Worm (Caenorhabditis elegans) whole organism, L3 larva: ENCODE measurements around the gene snf-11.

Experiments used
- R02D3.7 ChIP-seq: fragments of 150-350 bp; optimal IDR thresholded peaks from 2 replicates; lab custom pipeline; 2014; ENCODE audit warnings: missing biosample characterization, missing genetic modification characterization
- ZK546.5 ChIP-seq: sonication (generic microtip); optimal IDR thresholded peaks from 2 replicates; lab custom pipeline; 2017; ENCODE audit warnings: missing biosample characterization, missing genetic modification characterization
- aly-2 ChIP-seq: fragments of 150-350 bp; optimal IDR thresholded peaks from 2 replicates; lab custom pipeline; 2014; ENCODE audit warnings: missing biosample characterization, missing genetic modification characterization
- ceh-82 ChIP-seq: fragments of 150-350 bp; optimal IDR thresholded peaks from 2 replicates; lab custom pipeline; 2014; ENCODE audit warnings: missing biosample characterization, missing genetic modification characterization
- ceh-9 ChIP-seq: sonication (generic microtip); optimal IDR thresholded peaks from 2 replicates; lab custom pipeline; 2018; ENCODE audit warnings: missing biosample characterization, missing genetic modification characterization
- daf-12 ChIP-seq: fragments of 150-350 bp; optimal IDR thresholded peaks from 2 replicates; lab custom pipeline; 2014; ENCODE audit warnings: missing biosample characterization, missing genetic modification reagents, missing genetic modification characterization
- egl-27 ChIP-seq: sonication (generic microtip); optimal IDR thresholded peaks from 4 replicates; lab custom pipeline; 2017; ENCODE audit warnings: missing biosample characterization, missing genetic modification reagents, missing genetic modification characterization
- egl-5 ChIP-seq: fragments of 150-350 bp; optimal IDR thresholded peaks from 2 replicates; lab custom pipeline; 2017; ENCODE audit warnings: missing biosample characterization, missing genetic modification reagents, missing genetic modification characterization, inconsistent platforms
- elt-1 ChIP-seq: fragments of 150-350 bp; optimal IDR thresholded peaks from 2 replicates; lab custom pipeline; 2014; ENCODE audit warnings: missing biosample characterization, missing genetic modification characterization
- elt-2 ChIP-seq: sonication (generic microtip); optimal IDR thresholded peaks from 2 replicates; lab custom pipeline; 2016; ENCODE audit warnings: missing genetic modification reagents, mild to moderate bottlenecking, missing genetic modification characterization, missing compliant biosample characterization
- elt-3 ChIP-seq, 3 experiments: fragments of 150-350 bp in 1 of 3; sonication (generic microtip) in 2 of 3; optimal IDR thresholded peaks; 2 replicates in 2 of 3; 4 replicates in 1 of 3; lab custom pipeline; 2014 to 2017; ENCODE audit warnings: missing biosample characterization in 3 of 3, missing genetic modification characterization in 3 of 3
- eor-1 ChIP-seq, 2 experiments: fragments of 150-350 bp; optimal IDR thresholded peaks; 2 replicates each; lab custom pipeline; 2014 to 2018; ENCODE audit warnings: missing biosample characterization in 2 of 2, missing genetic modification characterization in 2 of 2
- fkh-10 ChIP-seq: sonication (generic microtip); optimal IDR thresholded peaks from 2 replicates; lab custom pipeline; 2017; ENCODE audit warnings: missing biosample characterization, missing genetic modification reagents, missing genetic modification characterization
- fkh-2 ChIP-seq: fragments of 150-350 bp; optimal IDR thresholded peaks from 2 replicates; lab custom pipeline; 2014; ENCODE audit warnings: missing biosample characterization, missing genetic modification reagents, missing genetic modification characterization
- hmg-11 ChIP-seq: sonication (generic microtip); optimal IDR thresholded peaks from 2 replicates; lab custom pipeline; 2016; ENCODE audit warnings: missing genetic modification characterization, missing compliant biosample characterization
- lin-39 ChIP-seq: fragments of 150-350 bp; optimal IDR thresholded peaks from 2 replicates; lab custom pipeline; 2018; ENCODE audit warnings: missing biosample characterization, missing genetic modification reagents, missing genetic modification characterization
- mdl-1 ChIP-seq: fragments of 150-350 bp; optimal IDR thresholded peaks from 2 replicates; lab custom pipeline; 2014; ENCODE audit warnings: missing biosample characterization, missing genetic modification characterization
- mml-1 ChIP-seq: fragments of 150-350 bp; sonication (generic microtip); optimal IDR thresholded peaks from 3 replicates; lab custom pipeline; 2014; ENCODE audit warnings: missing biosample characterization, missing genetic modification characterization
- nfya-1 ChIP-seq: sonication (generic microtip); optimal IDR thresholded peaks from 2 replicates; lab custom pipeline; 2017; ENCODE audit warnings: missing genetic modification characterization, mild to moderate bottlenecking, missing compliant biosample characterization, antibody characterized with exemption, moderate library complexity; ENCODE audit not compliant: insufficient read depth
- nhr-11 ChIP-seq: fragments of 150-350 bp; optimal IDR thresholded peaks from 2 replicates; lab custom pipeline; 2014; ENCODE audit warnings: missing biosample characterization, missing genetic modification characterization
- nhr-12 ChIP-seq: fragments of 150-350 bp; optimal IDR thresholded peaks from 2 replicates; lab custom pipeline; 2014; ENCODE audit warnings: missing biosample characterization, missing genetic modification characterization
- nhr-25 ChIP-seq: sonication (generic microtip); optimal IDR thresholded peaks from 2 replicates; lab custom pipeline; 2017; ENCODE audit warnings: missing biosample characterization, missing genetic modification characterization
- nhr-28 ChIP-seq: fragments of 150-350 bp; optimal IDR thresholded peaks from 2 replicates; lab custom pipeline; 2014; ENCODE audit warnings: missing biosample characterization, missing genetic modification characterization
- nhr-43 ChIP-seq: sonication (generic microtip); optimal IDR thresholded peaks from 2 replicates; lab custom pipeline; 2016; ENCODE audit warnings: mild to moderate bottlenecking, missing genetic modification characterization, missing compliant biosample characterization; ENCODE audit not compliant: poor library complexity, severe bottlenecking
- nhr-67 ChIP-seq: fragments of 150-350 bp; optimal IDR thresholded peaks from 2 replicates; lab custom pipeline; 2014; ENCODE audit warnings: missing biosample characterization, missing genetic modification characterization
- nhr-76 ChIP-seq: fragments of 150-350 bp; sonication (generic microtip); optimal IDR thresholded peaks from 5 replicates; lab custom pipeline; 2014; ENCODE audit warnings: missing biosample characterization, missing genetic modification characterization
- nhr-77 ChIP-seq: fragments of 150-350 bp; optimal IDR thresholded peaks from 2 replicates; lab custom pipeline; 2014; ENCODE audit warnings: missing biosample characterization, missing genetic modification characterization
- pha-4 ChIP-seq: fragments of 150-350 bp; optimal IDR thresholded peaks from 2 replicates; lab custom pipeline; 2014; ENCODE audit warnings: missing biosample characterization, missing genetic modification reagents, missing genetic modification characterization
- pqm-1 ChIP-seq: fragments of 150-350 bp; optimal IDR thresholded peaks from 2 replicates; lab custom pipeline; 2017; ENCODE audit warnings: missing biosample characterization, missing genetic modification characterization, inconsistent platforms
- sea-2 ChIP-seq: fragments of 150-350 bp; sonication (generic microtip); optimal IDR thresholded peaks from 4 replicates; lab custom pipeline; 2014; ENCODE audit warnings: missing biosample characterization, missing genetic modification reagents, missing genetic modification characterization
- skn-1 ChIP-seq: fragments of 150-350 bp; optimal IDR thresholded peaks from 2 replicates; lab custom pipeline; 2014; ENCODE audit warnings: missing biosample characterization, missing genetic modification characterization
- unc-39 ChIP-seq: sonication (generic microtip); optimal IDR thresholded peaks from 4 replicates; lab custom pipeline; 2017; ENCODE audit warnings: missing biosample characterization, missing genetic modification characterization
- zag-1 ChIP-seq: fragments of 150-350 bp; optimal IDR thresholded peaks from 2 replicates; lab custom pipeline; 2014; ENCODE audit warnings: missing biosample characterization, missing genetic modification characterization
- ztf-11 ChIP-seq: fragments of 150-350 bp; optimal IDR thresholded peaks from 2 replicates; lab custom pipeline; 2014; ENCODE audit warnings: missing biosample characterization, missing genetic modification characterization

The snf-11 gene

ce11 chrV:11344816-11345336 is 36.6 kb upstream of the snf-11 start:
- no peak for TF ChIP-seq elt-1 (tag; lab: Kevin White, UChicago)
- no peak for TF ChIP-seq elt-2 (tag; lab: Kevin White, UChicago)
- no peak for TF ChIP-seq nhr-11 (tag; lab: Kevin White, UChicago)
- TF ChIP-seq egl-27 (tag; lab: Kevin White, UChicago) = no peak
- no peak for TF ChIP-seq zag-1 (tag; lab: Kevin White, UChicago)
- no peak for TF ChIP-seq ceh-9 (tag; lab: Kevin White, UChicago)
- TF ChIP-seq hmg-11 (tag; lab: Kevin White, UChicago) = no peak
- TF ChIP-seq nhr-25 (tag; lab: Kevin White, UChicago) = no peak
- no peak for TF ChIP-seq nhr-76 (tag; lab: Kevin White, UChicago)
- TF ChIP-seq lin-39 = no peak

ce11 chrV:11344112-11344511 is 35.9 kb upstream of the snf-11 start:
- TF ChIP-seq mdl-1 = no peak
- TF ChIP-seq mml-1 (tag; lab: Kevin White, UChicago) = no peak
- peak; percentile 48 for TF ChIP-seq nhr-43
- TF ChIP-seq elt-3 (tag; optimal IDR thresholded peaks at IDR 0.05; lab: Kevin White, UChicago) = no peak
- no peak for TF ChIP-seq nhr-67
- peak; percentile 60 for TF ChIP-seq elt-1 (tag; lab: Kevin White, UChicago)
- no peak for TF ChIP-seq ceh-82 (tag; lab: Kevin White, UChicago)
- no peak for TF ChIP-seq pqm-1 (tag; lab: Kevin White, UChicago)
- peak; percentile 15 for TF ChIP-seq nhr-28
- TF ChIP-seq fkh-10 = no peak
- TF ChIP-seq ztf-11 (tag; lab: Kevin White, UChicago) = no peak
- no peak for TF ChIP-seq ZK546.5 (tag; lab: Kevin White, UChicago)
- TF ChIP-seq elt-2 (tag; lab: Kevin White, UChicago) = no peak

ce11 chrV:11341913-11342312 is 33.7 kb upstream of the snf-11 start, which contains the start of gene T02E9.5:
T02E9.5 (plus strand) TSS chrV:11342233.
- TF ChIP-seq nhr-67 (no peak), hmg-11 (tag; lab: Kevin White, UChicago) (no peak), fkh-10 (no peak), nhr-25 (tag; lab: Kevin White, UChicago) (no peak), R02D3.7 (tag; lab: Kevin White, UChicago) (no peak), egl-5 (tag; lab: Kevin White, UChicago) (no peak), unc-39 (no peak), eor-1 (tag; optimal IDR thresholded peaks at IDR 0.05; lab: Kevin White, UChicago) (no peak), zag-1 (tag; lab: Kevin White, UChicago) (no peak), mdl-1 (no peak), daf-12 (tag; lab: Kevin White, UChicago) (no peak), sea-2 (no peak), pqm-1 (tag; lab: Kevin White, UChicago) (no peak)

ce11 chrV:11341130-11341675 is 33.0 kb upstream of the snf-11 start:
- TF ChIP-seq nfya-1 (peak; percentile 27), fkh-10 (peak; percentile 91), nhr-67 (no peak)
- TF ChIP-seq, all 47 proteins: peak for 2

- TF ChIP-seq skn-1 (tag; lab: Kevin White, UChicago) (no peak), nhr-77 (tag; lab: Kevin White, UChicago) (no peak), nhr-25 (tag; lab: Kevin White, UChicago) (no peak), unc-39 (no peak), hmg-11 (tag; lab: Kevin White, UChicago) (no peak), mml-1 (tag; lab: Kevin White, UChicago) (no peak), fkh-10 (peak; percentile 36), egl-27 (tag; lab: Kevin White, UChicago) (no peak)
Observed at ce11 chrV:11336877-11337276, 28.6 kb upstream of the snf-11 start.

ce11 chrV:11335757-11336418 is 27.6 kb upstream of the snf-11 start:
- TF ChIP-seq elt-3 (tag; optimal IDR thresholded peaks at IDR 0.05; lab: Kevin White, UChicago) (no peak), nhr-25 (tag; lab: Kevin White, UChicago) (no peak), pha-4 (tag; lab: Kevin White, UChicago) (no peak), nhr-12 (tag; lab: Kevin White, UChicago) (no peak), fkh-2 (tag; lab: Kevin White, UChicago) (no peak), lin-39 (no peak), aly-2 (tag; lab: Kevin White, UChicago) (no peak)
- TF ChIP-seq, all 47 proteins: peak for 0
